Fruit fly (Drosophila melanogaster) whole organism: Measurements from ENCODE around the gene pros.

ENCODE experiments used
- CG8478 ChIP-seq: fragments of >200 bp; optimal IDR thresholded peaks from 2 replicates; lab custom pipeline; 2018; ENCODE audit warnings: inconsistent platforms
- Dll ChIP-seq: fragments of >200 bp; optimal IDR thresholded peaks from 2 replicates; lab custom pipeline; 2017
- EcR ChIP-seq, 2 experiments: fragments of >200 bp; optimal IDR thresholded peaks; 2 replicates each; lab custom pipeline; 2017; ENCODE audit warnings: missing biosample characterization in 2 of 2, missing genetic modification characterization in 2 of 2, missing genetic modification reagents in 2 of 2
- pan ChIP-seq: fragments of >200 bp; optimal IDR thresholded peaks from 2 replicates; lab custom pipeline; 2017
- psq ChIP-seq: fragments of >200 bp; optimal IDR thresholded peaks from 2 replicates; lab custom pipeline; 2017
- usp ChIP-seq: fragments of >200 bp; optimal IDR thresholded peaks from 2 replicates; lab custom pipeline; 2017; ENCODE audit warnings: missing biosample characterization, missing genetic modification characterization, mixed read lengths

pros gene

dm6 chr3R:11418568-11418967 is 90.3 kb downstream of the pros start, which contains the start of the genes bumpel and CG45676:
Gene bumpel (minus strand): TSS chr3R:11418668.
Gene CG45676 (plus strand): TSS chr3R:11418885.
- TF ChIP-seq Dll (lab: Kevin White, UChicago): no peak
- no peak for TF ChIP-seq usp
- TF ChIP-seq pan (lab: Kevin White, UChicago): no peak
- TF ChIP-seq psq (lab: Kevin White, UChicago): no peak
- TF ChIP-seq CG8478 (lab: Kevin White, UChicago): no peak
- TF ChIP-seq EcR (GFP tag; optimal IDR thresholded peaks at IDR 0.05; lab: Kevin White, UChicago): no peak

dm6 chr3R:11421643-11422122 is 93.4 kb downstream of the pros start, which contains the start of the genes ninaG and Sptz:
Gene ninaG (minus strand): TSS chr3R:11421693.
Gene Sptz (plus strand): TSS chr3R:11422092.
- TF ChIP-seq EcR (GFP tag; optimal IDR thresholded peaks at IDR 0.05; lab: Kevin White, UChicago) (no peak), usp (no peak), psq (lab: Kevin White, UChicago) (no peak), Dll (lab: Kevin White, UChicago) (no peak), pan (lab: Kevin White, UChicago) (no peak), CG8478 (lab: Kevin White, UChicago) (no peak)

dm6 chr3R:11429814-11430213 is 101.5 kb downstream of the pros start, which contains the start of gene Dtd:
Gene Dtd (plus strand): TSS chr3R:11430061.
- TF ChIP-seq CG8478 (lab: Kevin White, UChicago): no peak
- no peak for TF ChIP-seq usp
- no peak for TF ChIP-seq Dll (lab: Kevin White, UChicago)
- no peak for TF ChIP-seq psq (lab: Kevin White, UChicago)
- TF ChIP-seq EcR (GFP tag; optimal IDR thresholded peaks at IDR 0.05; lab: Kevin White, UChicago): no peak
- TF ChIP-seq pan (lab: Kevin White, UChicago): no peak

- TF ChIP-seq EcR (GFP tag; optimal IDR thresholded peaks at IDR 0.05; lab: Kevin White, UChicago): no peak
- TF ChIP-seq usp: no peak
Observed at dm6 chr3R:11430307-11430706, 102.0 kb downstream of the pros start.

dm6 chr3R:11431395-11431977 is 103.2 kb downstream of the pros start, which contains the start of the genes RpL24-like and CG5276:
Gene RpL24-like (minus strand): TSS chr3R:11431582.
Gene CG5276 (plus strand): TSS chr3R:11431738.
- TF ChIP-seq Dll (lab: Kevin White, UChicago): no peak
- TF ChIP-seq CG8478 (lab: Kevin White, UChicago): no peak

dm6 chr3R:11435537-11436234 is 107.4 kb downstream of the pros start, which contains the start of the genes Exd2 and CG5281:
Gene Exd2 (minus strand): TSS chr3R:11435703.
Gene CG5281 (plus strand): TSS chr3R:11435850.
- TF ChIP-seq pan (lab: Kevin White, UChicago) (no peak), psq (lab: Kevin White, UChicago) (no peak), CG8478 (lab: Kevin White, UChicago) (no peak), usp (no peak), EcR (GFP tag; optimal IDR thresholded peaks at IDR 0.05; lab: Kevin White, UChicago) (no peak), Dll (lab: Kevin White, UChicago) (no peak)

dm6 chr3R:11437528-11437927 is 109.2 kb downstream of the pros start, which contains the start of gene CG17230:
Gene CG17230 (plus strand): TSS chr3R:11437785.
- TF ChIP-seq EcR (GFP tag; optimal IDR thresholded peaks at IDR 0.05; lab: Kevin White, UChicago) (no peak), CG8478 (lab: Kevin White, UChicago) (no peak), pan (lab: Kevin White, UChicago) (no peak), usp (no peak), Dll (lab: Kevin White, UChicago) (no peak), psq (lab: Kevin White, UChicago) (no peak)

- no peak for TF ChIP-seq EcR (GFP tag; optimal IDR thresholded peaks at IDR 0.05; lab: Kevin White, UChicago)
- no peak for TF ChIP-seq CG8478 (lab: Kevin White, UChicago)
- no peak for TF ChIP-seq pan (lab: Kevin White, UChicago)
- TF ChIP-seq Dll (lab: Kevin White, UChicago): no peak
- no peak for TF ChIP-seq usp
- TF ChIP-seq psq (lab: Kevin White, UChicago): no peak
Observed at dm6 chr3R:11441038-11441437, 112.8 kb downstream of the pros start.

- TF ChIP-seq CG8478 (lab: Kevin White, UChicago) (no peak), psq (lab: Kevin White, UChicago) (no peak), Dll (lab: Kevin White, UChicago) (no peak), EcR (GFP tag; optimal IDR thresholded peaks at IDR 0.05; lab: Kevin White, UChicago) (no peak)
Observed at dm6 chr3R:11449688-11450087, 121.4 kb downstream of the pros start.

dm6 chr3R:11451207-11451841 is 123.0 kb downstream of the pros start, which contains the start of gene sals:
Gene sals (minus strand): TSS chr3R:11451791.
- no peak for TF ChIP-seq CG8478 (lab: Kevin White, UChicago)
- TF ChIP-seq pan (lab: Kevin White, UChicago): no peak
- no peak for TF ChIP-seq EcR (GFP tag; optimal IDR thresholded peaks at IDR 0.05; lab: Kevin White, UChicago)
- no peak for TF ChIP-seq usp
- TF ChIP-seq Dll (lab: Kevin White, UChicago): no peak
- no peak for TF ChIP-seq psq (lab: Kevin White, UChicago)

- TF ChIP-seq pan (lab: Kevin White, UChicago) (no peak), usp (no peak), psq (lab: Kevin White, UChicago) (no peak), Dll (lab: Kevin White, UChicago) (no peak), EcR (GFP tag; optimal IDR thresholded peaks at IDR 0.05; lab: Kevin White, UChicago) (no peak), CG8478 (lab: Kevin White, UChicago) (no peak)
Observed at dm6 chr3R:11452041-11452440, 123.8 kb downstream of the pros start.
